Fruit fly (Drosophila melanogaster) S2 (cell line): ENCODE data around the gene slpr.

ENCODE experiments used
- CG8478 ChIP-seq: fragments of >200 bp; optimal IDR thresholded peaks from 2 replicates; lab custom pipeline; 2018
- CTCF ChIP-seq, 2 experiments: fragments of >200 bp; optimal IDR thresholded peaks; 2 replicates each; lab custom pipeline; 2018

DNA sequence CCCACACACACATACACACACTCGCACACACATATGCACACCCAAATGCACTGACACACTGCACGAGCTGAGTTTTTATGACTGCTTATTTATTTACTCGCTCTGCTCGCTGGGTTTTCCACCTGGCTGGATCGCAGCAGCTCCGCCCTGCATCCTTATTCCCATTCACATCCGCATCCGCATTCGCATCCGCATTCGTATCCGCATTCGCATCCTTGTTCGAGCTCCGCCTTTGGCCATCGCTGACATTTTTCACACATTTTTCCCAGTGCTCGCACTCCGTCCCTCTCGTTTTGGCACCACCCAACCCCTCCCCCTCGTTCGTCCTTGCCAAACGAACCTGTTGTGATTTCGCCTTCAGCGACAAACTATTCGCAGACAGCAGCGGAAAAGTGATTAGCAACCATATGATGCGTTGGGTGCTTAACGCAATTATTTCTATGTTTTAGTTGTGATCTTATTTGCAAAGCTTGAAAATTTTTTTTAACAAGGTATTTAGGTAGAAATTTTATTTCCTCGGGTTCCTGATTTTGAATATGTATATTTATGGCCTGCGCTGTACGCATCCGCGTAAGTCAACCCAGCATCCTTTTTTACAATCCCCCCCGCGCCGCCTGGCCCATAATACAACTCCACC is 34.2 kb upstream of the slpr start:
- TF ChIP-seq CG8478 (lab: Kevin White, UChicago) (no peak), CTCF (optimal IDR thresholded peaks at IDR 0.05; lab: Kevin White, UChicago) (no peak)
